Worm (Caenorhabditis elegans) whole organism, late embryonic: Measurements from ENCODE around the gene gst-28.
A peak's percentile ranks its signal among the peaks of the same experiment; 100 is the strongest.

Experiments used
- C08G9.2 ChIP-seq: sonication (generic microtip); optimal IDR thresholded peaks from 2 replicates; lab custom pipeline; 2016; ENCODE audit warnings: mild to moderate bottlenecking, missing genetic modification characterization, moderate library complexity, missing compliant biosample characterization
- K02D7.2 ChIP-seq: sonication (generic microtip); optimal IDR thresholded peaks from 2 replicates; lab custom pipeline; 2017; ENCODE audit warnings: mild to moderate bottlenecking, missing genetic modification characterization, missing compliant biosample characterization
- ahr-1 ChIP-seq: sonication (generic microtip); optimal IDR thresholded peaks from 2 replicates; lab custom pipeline; 2016; ENCODE audit warnings: missing genetic modification characterization, missing compliant biosample characterization
- ceh-14 ChIP-seq: sonication (generic microtip); optimal IDR thresholded peaks from 2 replicates; lab custom pipeline; 2016; ENCODE audit warnings: missing genotype, missing genetic modification characterization, missing compliant biosample characterization
- ceh-2 ChIP-seq: sonication (generic microtip); optimal IDR thresholded peaks from 2 replicates; lab custom pipeline; 2016; ENCODE audit warnings: missing genotype, missing genetic modification characterization, missing compliant biosample characterization
- ceh-24 ChIP-seq: sonication (generic microtip); optimal IDR thresholded peaks from 2 replicates; lab custom pipeline; 2016; ENCODE audit warnings: mild to moderate bottlenecking, missing genetic modification characterization, missing compliant biosample characterization
- ceh-30 ChIP-seq: fragments of 150-350 bp; optimal IDR thresholded peaks from 2 replicates; lab custom pipeline; 2014; ENCODE audit warnings: missing biosample characterization, missing genetic modification characterization
- ceh-45 ChIP-seq: fragments of 200-800 bp; sonication (Bioruptor generic); IDR thresholded peaks from 2 replicates; pipeline ENCODE4 v1.3.6; 2022; ENCODE audit warnings: missing genetic modification reagents, missing genetic modification characterization, missing compliant biosample characterization
- ceh-6 ChIP-seq: fragments of 200-800 bp; sonication (Bioruptor generic); optimal IDR thresholded peaks from 2 replicates; lab custom pipeline; 2018; ENCODE audit warnings: mild to moderate bottlenecking, missing genetic modification characterization, missing compliant biosample characterization
- ceh-9 ChIP-seq: sonication (generic microtip); optimal IDR thresholded peaks from 2 replicates; lab custom pipeline; 2016; ENCODE audit warnings: mild to moderate bottlenecking, missing genetic modification characterization, inconsistent platforms, missing compliant biosample characterization
- che-1 ChIP-seq: sonication (generic microtip); optimal IDR thresholded peaks from 2 replicates; lab custom pipeline; 2016; ENCODE audit warnings: mild to moderate bottlenecking, missing genetic modification characterization, missing compliant biosample characterization
- dve-1 ChIP-seq: sonication (generic microtip); optimal IDR thresholded peaks from 2 replicates; lab custom pipeline; 2017; ENCODE audit warnings: antibody characterized with exemption, mild to moderate bottlenecking, missing genetic modification characterization, missing compliant biosample characterization
- elt-2 ChIP-seq: sonication (generic microtip); optimal IDR thresholded peaks from 2 replicates; lab custom pipeline; 2016; ENCODE audit warnings: missing genetic modification reagents, missing genetic modification characterization, missing compliant biosample characterization
- elt-4 ChIP-seq: sonication (generic microtip); optimal IDR thresholded peaks from 2 replicates; lab custom pipeline; 2016; ENCODE audit warnings: missing genetic modification characterization, missing compliant biosample characterization
- fax-1 ChIP-seq: sonication (generic microtip); optimal IDR thresholded peaks from 2 replicates; lab custom pipeline; 2016; ENCODE audit warnings: missing genotype, missing genetic modification characterization, missing compliant biosample characterization
- fkh-10 ChIP-seq: fragments of 150-350 bp; optimal IDR thresholded peaks from 2 replicates; lab custom pipeline; 2014; ENCODE audit warnings: missing biosample characterization, missing genetic modification reagents, missing genetic modification characterization
- hlh-30 ChIP-seq: sonication (generic microtip); optimal IDR thresholded peaks from 2 replicates; lab custom pipeline; 2017; ENCODE audit warnings: antibody characterized with exemption, missing genetic modification characterization, missing compliant biosample characterization; ENCODE audit not compliant: insufficient read depth
- hlh-8 ChIP-seq: sonication (generic microtip); optimal IDR thresholded peaks from 2 replicates; lab custom pipeline; 2016; ENCODE audit warnings: missing genotype, missing genetic modification characterization, missing compliant biosample characterization
- lin-11 ChIP-seq: fragments of 200-800 bp; sonication (Bioruptor generic); optimal IDR thresholded peaks from 2 replicates; lab custom pipeline; 2018; ENCODE audit warnings: mild to moderate bottlenecking, missing genetic modification characterization, missing compliant biosample characterization
- nfya-1 ChIP-seq: sonication (generic microtip); optimal IDR thresholded peaks from 2 replicates; lab custom pipeline; 2017; ENCODE audit warnings: missing genetic modification characterization, mild to moderate bottlenecking, missing compliant biosample characterization, antibody characterized with exemption, moderate library complexity
- nhr-232 ChIP-seq: sonication (generic microtip); optimal IDR thresholded peaks from 2 replicates; lab custom pipeline; 2016; ENCODE audit warnings: missing genetic modification characterization, missing compliant biosample characterization
- npax-4 ChIP-seq: sonication (generic microtip); optimal IDR thresholded peaks from 2 replicates; lab custom pipeline; 2016; ENCODE audit warnings: missing genetic modification characterization, missing compliant biosample characterization
- odd-2 ChIP-seq: sonication (generic microtip); optimal IDR thresholded peaks from 2 replicates; lab custom pipeline; 2017; ENCODE audit warnings: antibody characterized with exemption, mild to moderate bottlenecking, missing genetic modification characterization, missing compliant biosample characterization
- pha-2 ChIP-seq: sonication (generic microtip); optimal IDR thresholded peaks from 2 replicates; lab custom pipeline; 2017; ENCODE audit warnings: mild to moderate bottlenecking, missing genetic modification characterization, missing compliant biosample characterization
- pqm-1 ChIP-seq: sonication (generic microtip); optimal IDR thresholded peaks from 2 replicates; lab custom pipeline; 2016; ENCODE audit warnings: missing genetic modification characterization, missing compliant biosample characterization
- pros-1 ChIP-seq: fragments of 150-350 bp; optimal IDR thresholded peaks from 2 replicates; lab custom pipeline; 2014; ENCODE audit warnings: missing biosample characterization, missing genetic modification reagents, missing genetic modification characterization
- rnt-1 ChIP-seq: sonication (generic microtip); optimal IDR thresholded peaks from 2 replicates; lab custom pipeline; 2016; ENCODE audit warnings: missing genetic modification characterization, missing compliant biosample characterization
- sox-4 ChIP-seq: sonication (generic microtip); optimal IDR thresholded peaks from 2 replicates; lab custom pipeline; 2017; ENCODE audit warnings: mild to moderate bottlenecking, missing genetic modification characterization, inconsistent platforms, missing compliant biosample characterization
- ttx-3 ChIP-seq: sonication (generic microtip); optimal IDR thresholded peaks from 2 replicates; lab custom pipeline; 2016; ENCODE audit warnings: missing genetic modification reagents, missing genetic modification characterization, missing compliant biosample characterization
- unc-3 ChIP-seq, 2 experiments: fragments of 200-800 bp in 1 of 2; sonication (Bioruptor generic) in 1 of 2; sonication (generic microtip) in 1 of 2; conservative IDR thresholded peaks in 1 of 2; optimal IDR thresholded peaks in 1 of 2; 2 replicates each; pipeline versions ENCODE4 v1.3.6 to Lab custom; 2016 to 2022; ENCODE audit warnings: missing compliant biosample characterization in 2 of 2, missing genetic modification characterization in 2 of 2, missing genetic modification reagents in 1 of 2
- unc-42 ChIP-seq: sonication (generic microtip); optimal IDR thresholded peaks from 2 replicates; lab custom pipeline; 2016; ENCODE audit warnings: missing genotype, missing genetic modification characterization, missing compliant biosample characterization
- unc-55 ChIP-seq: sonication (generic microtip); optimal IDR thresholded peaks from 2 replicates; lab custom pipeline; 2017; ENCODE audit warnings: missing biosample characterization, missing genetic modification reagents, missing genetic modification characterization
- zip-5 ChIP-seq: sonication (generic microtip); optimal IDR thresholded peaks from 2 replicates; lab custom pipeline; 2016; ENCODE audit warnings: missing genetic modification characterization, missing compliant biosample characterization
- ztf-16 ChIP-seq: sonication (generic microtip); optimal IDR thresholded peaks from 2 replicates; lab custom pipeline; 2017; ENCODE audit warnings: missing genetic modification characterization, missing compliant biosample characterization

gst-28 gene

ce11 chrII:15207562-15207961 is 40.2 kb upstream of the gst-28 start:
- TF ChIP-seq ceh-2 (no peak), elt-2 (tag; lab: Kevin White, UChicago) (peak; percentile 67)

ce11 chrII:15206234-15206633 is 38.9 kb upstream of the gst-28 start:
- TF ChIP-seq nhr-232 (tag; lab: Kevin White, UChicago) (no peak), ahr-1 (tag; lab: Kevin White, UChicago) (no peak), ceh-6 (no peak), nfya-1 (tag; lab: Kevin White, UChicago) (no peak), K02D7.2 (no peak), ztf-16 (tag; lab: Kevin White, UChicago) (no peak), unc-42 (tag; lab: Kevin White, UChicago) (no peak), npax-4 (tag; lab: Kevin White, UChicago) (no peak), hlh-30 (tag; lab: Kevin White, UChicago) (no peak), pros-1 (tag; lab: Kevin White, UChicago) (no peak), unc-3 (GFP tag; conservative IDR thresholded peaks at IDR 0.05; lab: Robert Waterston, UW) (no peak), unc-3 (tag; optimal IDR thresholded peaks at IDR 0.05; lab: Kevin White, UChicago) (no peak), fax-1 (tag; lab: Kevin White, UChicago) (no peak), C08G9.2 (tag; lab: Kevin White, UChicago) (no peak), ceh-45 (GFP tag; lab: Robert Waterston, UW) (no peak), che-1 (tag; lab: Kevin White, UChicago) (no peak), hlh-8 (no peak), pha-2 (tag; lab: Kevin White, UChicago) (no peak), rnt-1 (tag; lab: Kevin White, UChicago) (no peak), zip-5 (no peak), ceh-14 (no peak)

- TF ChIP-seq fkh-10 (GFP tag; lab: Kevin White, UChicago) (no peak), ahr-1 (tag; lab: Kevin White, UChicago) (no peak), lin-11 (tag; lab: Kevin White, UChicago) (no peak), ceh-45 (GFP tag; lab: Robert Waterston, UW) (no peak), elt-4 (tag; lab: Kevin White, UChicago) (no peak)
Observed at ce11 chrII:15205346-15205745, 38.0 kb upstream of the gst-28 start.

DNA sequence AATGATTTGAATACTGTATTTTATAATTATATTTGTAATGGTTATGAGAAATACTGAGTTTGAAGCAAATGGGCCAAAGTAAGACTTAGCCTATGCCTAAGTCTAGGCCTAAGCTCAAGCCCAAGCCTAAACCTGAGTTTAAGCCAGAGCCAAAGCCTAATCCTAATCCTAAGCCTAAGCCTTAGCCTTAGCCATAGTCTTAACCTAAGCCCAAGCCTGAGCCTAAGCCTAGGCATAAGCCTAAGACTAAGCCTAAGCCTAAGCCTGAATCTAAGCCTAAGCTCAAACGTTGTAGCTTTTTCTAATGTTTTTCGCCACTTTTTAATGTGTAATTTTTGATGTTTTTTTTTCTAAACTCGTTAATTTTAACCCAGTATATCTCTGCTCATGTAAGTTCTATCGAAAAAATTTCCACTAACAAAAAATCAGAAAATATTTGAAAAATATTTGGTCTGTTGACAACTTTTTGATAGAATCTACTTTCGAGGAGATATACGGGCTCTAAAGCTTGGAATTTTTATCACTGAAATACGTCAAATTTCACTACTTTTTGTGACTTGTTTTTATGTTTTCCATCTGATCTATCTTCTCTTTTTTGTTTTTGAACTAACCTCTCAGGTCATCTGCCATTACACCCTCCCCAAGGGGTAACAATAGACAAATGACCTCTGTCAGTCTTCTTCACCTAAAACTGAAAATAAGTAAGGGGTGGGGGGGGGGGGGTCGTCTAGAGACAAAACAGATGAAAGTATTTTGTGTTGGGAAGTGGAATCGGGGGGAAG is 36.9 kb upstream of the gst-28 start:
- TF ChIP-seq dve-1 (tag; lab: Kevin White, UChicago) (peak; percentile 65), ceh-24 (tag; lab: Kevin White, UChicago) (no peak)

DNA sequence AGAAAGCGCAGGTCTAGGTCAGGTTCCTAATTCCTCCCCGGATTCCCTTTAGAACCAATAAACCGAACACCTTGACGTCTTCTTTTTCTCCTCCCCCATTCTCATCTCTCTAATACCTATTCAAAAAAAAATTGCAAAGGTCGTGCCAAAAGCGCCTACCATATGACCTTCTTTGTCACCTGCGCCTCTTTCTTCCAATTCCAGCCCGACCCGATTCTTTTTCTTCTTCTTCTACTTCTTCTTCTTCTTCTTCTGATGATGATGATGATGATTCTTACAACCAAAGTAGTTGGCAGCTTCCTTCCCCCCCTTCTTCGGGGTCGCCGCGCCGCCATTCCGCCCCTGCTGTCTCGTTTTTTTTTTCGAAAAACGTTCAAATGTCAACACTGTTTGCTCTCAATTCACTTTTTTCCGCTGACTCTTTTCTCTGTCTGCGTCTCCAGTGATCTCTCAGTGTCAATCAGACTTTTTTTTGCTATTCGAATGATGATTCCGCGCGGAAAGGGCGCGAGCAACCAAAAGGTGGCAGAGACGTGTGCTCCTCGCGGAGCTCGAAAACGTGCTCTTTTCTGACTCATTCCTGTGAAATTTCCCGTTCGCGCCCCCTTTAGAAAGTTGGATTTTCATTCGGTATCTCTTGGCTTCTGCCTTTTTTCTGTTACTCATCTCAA is 36.2 kb upstream of the gst-28 start:
- no peak for TF ChIP-seq unc-55 (GFP tag; lab: Kevin White, UChicago)
- no peak for TF ChIP-seq hlh-8
- TF ChIP-seq ceh-24 (tag; lab: Kevin White, UChicago): no peak
- TF ChIP-seq pqm-1 (tag; lab: Kevin White, UChicago): no peak
- no peak for TF ChIP-seq npax-4 (tag; lab: Kevin White, UChicago)
- no peak for TF ChIP-seq ceh-9
- no peak for TF ChIP-seq nhr-232 (tag; lab: Kevin White, UChicago)
- TF ChIP-seq ceh-30 (tag; lab: Kevin White, UChicago): no peak
- TF ChIP-seq sox-4: no peak
- TF ChIP-seq unc-3 (GFP tag; conservative IDR thresholded peaks at IDR 0.05; lab: Robert Waterston, UW): no peak
- no peak for TF ChIP-seq unc-3 (tag; optimal IDR thresholded peaks at IDR 0.05; lab: Kevin White, UChicago)
- TF ChIP-seq elt-2 (tag; lab: Kevin White, UChicago): no peak
- no peak for TF ChIP-seq rnt-1 (tag; lab: Kevin White, UChicago)
- TF ChIP-seq ttx-3: no peak
- no peak for TF ChIP-seq odd-2
- no peak for TF ChIP-seq pros-1 (tag; lab: Kevin White, UChicago)
- TF ChIP-seq dve-1 (tag; lab: Kevin White, UChicago): no peak
